Worm (Caenorhabditis elegans): ENCODE measurements around the gene fut-6.

The fut-6 gene

ce11 chrII:4655834-4656233 lies at the start of gene fut-6:
fut-6 (minus strand) TSS chrII:4655934.
- TF ChIP-seq nhr-76 (tag; optimal IDR thresholded peaks at IDR 0.05) (no peak), hlh-1 (tag; optimal IDR thresholded peaks at IDR 0.05) (no peak), mls-2 (tag; optimal IDR thresholded peaks at IDR 0.05) (no peak), mab-5 (tag; optimal IDR thresholded peaks at IDR 0.05) (no peak), elt-3 (tag; optimal IDR thresholded peaks at IDR 0.05) (no peak), sptf-1 (tag; optimal IDR thresholded peaks at IDR 0.05) (no peak), M03D4.4 (tag; optimal IDR thresholded peaks at IDR 0.05) (no peak), ces-1 (GFP tag; optimal IDR thresholded peaks at IDR 0.05) (no peak), unc-62 (GFP tag; optimal IDR thresholded peaks at IDR 0.05) (no peak)

DNA sequence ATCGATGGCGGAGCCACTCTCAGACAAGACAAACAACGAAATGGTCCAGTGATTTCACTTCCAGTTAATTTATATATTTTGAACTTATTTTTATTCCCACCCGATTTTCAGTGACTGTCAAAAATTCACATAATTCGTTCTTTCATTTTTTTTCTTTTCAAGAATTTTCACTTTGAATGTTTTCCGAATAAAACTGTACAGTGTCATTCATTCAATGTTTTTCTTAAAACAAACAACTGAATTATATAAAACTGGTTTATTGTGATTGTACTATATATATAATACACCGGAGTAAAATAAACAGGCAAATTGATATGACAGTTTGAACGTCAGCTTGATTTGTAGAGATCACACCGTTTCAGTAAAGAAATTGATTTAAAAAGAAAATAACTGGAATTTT lies 47.3 kb upstream of the fut-6 start:
- TF ChIP-seq nhr-76 (tag; optimal IDR thresholded peaks at IDR 0.05) (no peak), lin-13 (tag; optimal IDR thresholded peaks at IDR 0.05) (no peak), ceh-43 (GFP tag; optimal IDR thresholded peaks at IDR 0.05) (no peak)

- TF ChIP-seq ceh-43 (GFP tag; optimal IDR thresholded peaks at IDR 0.05) (peak; percentile 66), ham-2 (GFP tag; optimal IDR thresholded peaks at IDR 0.05) (peak; percentile 48), unc-120 (tag; optimal IDR thresholded peaks at IDR 0.05; ENCODE audit: poor library complexity, severe bottlenecking) (peak; percentile 68), lin-13 (tag; optimal IDR thresholded peaks at IDR 0.05) (peak; percentile 12), drap-1 (GFP tag; optimal IDR thresholded peaks at IDR 0.05) (peak; percentile 68), lsy-2 (tag; optimal IDR thresholded peaks at IDR 0.05) (peak; percentile 67), cnd-1 (tag; optimal IDR thresholded peaks at IDR 0.05) (peak; percentile 48), sptf-1 (tag; optimal IDR thresholded peaks at IDR 0.05) (peak; percentile 87), nhr-237 (tag; optimal IDR thresholded peaks at IDR 0.05) (peak; percentile 60), elt-1 (tag; optimal IDR thresholded peaks at IDR 0.05; ENCODE audit: borderline replicate concordance, insufficient read depth) (peak; percentile 6), M03D4.4 (tag; optimal IDR thresholded peaks at IDR 0.05) (peak; percentile 57), hlh-1 (tag; optimal IDR thresholded peaks at IDR 0.05) (peak; percentile 6), mep-1 (tag; optimal IDR thresholded peaks at IDR 0.05) (peak; percentile 70), ztf-11 (tag; optimal IDR thresholded peaks at IDR 0.05) (peak; percentile 29), mls-2 (tag; optimal IDR thresholded peaks at IDR 0.05) (peak; percentile 77), ces-1 (GFP tag; optimal IDR thresholded peaks at IDR 0.05) (peak; percentile 48)
Measured at ce11 chrII:4701482-4702119, 45.9 kb upstream of the fut-6 start, which contains the start of gene unc-85. unc-85 (plus strand) TSS chrII:4702069.

DNA sequence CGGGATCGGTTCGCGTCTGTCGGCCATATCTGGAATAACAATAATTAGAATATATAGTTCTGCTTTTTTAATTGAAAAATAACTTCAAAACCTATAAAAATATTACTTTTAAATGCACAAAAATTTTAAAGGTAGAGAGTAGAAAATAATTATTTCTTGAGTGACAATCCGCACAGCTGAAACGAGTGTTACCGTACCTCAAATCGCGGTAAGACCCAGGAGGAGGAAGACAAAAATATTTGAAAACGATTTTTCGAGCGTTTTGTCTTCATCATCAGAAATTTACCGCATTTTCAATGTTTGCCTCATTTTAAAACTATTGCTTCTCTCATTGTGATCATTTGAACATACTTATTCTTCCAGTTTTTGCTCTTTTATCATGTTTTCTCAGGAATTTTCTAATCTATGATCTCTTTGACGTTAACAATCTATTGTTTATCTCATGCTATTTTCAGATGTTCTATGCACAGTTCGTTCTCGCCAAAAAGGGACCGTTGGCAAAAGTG lies 42.6 kb upstream of the fut-6 start, which contains the start of the genes rpn-5 and scc-1:
rpn-5 (minus strand) TSS at position 162 of the 506 bp plus-strand sequence.
scc-1 (plus strand) TSS at position 456 of the 506 bp plus-strand sequence.
- TF ChIP-seq unc-120 (tag; optimal IDR thresholded peaks at IDR 0.05; ENCODE audit: poor library complexity, severe bottlenecking) (no peak), nhr-76 (tag; optimal IDR thresholded peaks at IDR 0.05) (no peak), M03D4.4 (tag; optimal IDR thresholded peaks at IDR 0.05) (no peak), unc-39 (tag; optimal IDR thresholded peaks at IDR 0.05) (no peak), lsy-2 (tag; optimal IDR thresholded peaks at IDR 0.05) (peak; percentile 99), ceh-39 (tag; optimal IDR thresholded peaks at IDR 0.05) (peak; percentile 55), nhr-237 (tag; optimal IDR thresholded peaks at IDR 0.05) (peak; percentile 71), sem-2 (GFP tag; optimal IDR thresholded peaks at IDR 0.05) (no peak), ceh-83 (GFP tag; optimal IDR thresholded peaks at IDR 0.05) (no peak), snpc-4 (tag; optimal IDR thresholded peaks at IDR 0.05) (no peak), cnd-1 (tag; optimal IDR thresholded peaks at IDR 0.05) (no peak), sptf-1 (tag; optimal IDR thresholded peaks at IDR 0.05) (peak; percentile 8), nhr-12 (tag; optimal IDR thresholded peaks at IDR 0.05) (no peak), elt-3 (tag; optimal IDR thresholded peaks at IDR 0.05) (no peak), mep-1 (tag; optimal IDR thresholded peaks at IDR 0.05) (peak; percentile 55), pha-4 (tag; optimal IDR thresholded peaks at IDR 0.05) (peak; percentile 85), lin-32 (GFP tag; optimal IDR thresholded peaks at IDR 0.05) (no peak), ztf-11 (tag; optimal IDR thresholded peaks at IDR 0.05) (no peak), hlh-1 (tag; optimal IDR thresholded peaks at IDR 0.05) (peak; percentile 43), unc-62 (GFP tag; optimal IDR thresholded peaks at IDR 0.05) (peak; percentile 88), mab-5 (tag; optimal IDR thresholded peaks at IDR 0.05) (no peak), ceh-43 (GFP tag; optimal IDR thresholded peaks at IDR 0.05) (no peak), zip-8 (tag; optimal IDR thresholded peaks at IDR 0.05) (no peak), tbx-8 (GFP tag; optimal IDR thresholded peaks at IDR 0.05) (no peak), blmp-1 (tag; optimal IDR thresholded peaks at IDR 0.05) (no peak), elt-1 (tag; optimal IDR thresholded peaks at IDR 0.05; ENCODE audit: borderline replicate concordance, insufficient read depth) (no peak), ham-2 (GFP tag; optimal IDR thresholded peaks at IDR 0.05) (no peak), lin-13 (tag; optimal IDR thresholded peaks at IDR 0.05) (peak; percentile 42), bed-3 (GFP tag; optimal IDR thresholded peaks at IDR 0.05) (no peak), ces-1 (GFP tag; optimal IDR thresholded peaks at IDR 0.05) (peak; percentile 80), nhr-2 (tag; optimal IDR thresholded peaks at IDR 0.05) (no peak), flh-1 (GFP tag; optimal IDR thresholded peaks at IDR 0.05) (no peak), nhr-28 (tag; optimal IDR thresholded peaks at IDR 0.05) (no peak), mls-2 (tag; optimal IDR thresholded peaks at IDR 0.05) (no peak), drap-1 (GFP tag; optimal IDR thresholded peaks at IDR 0.05) (no peak)

Data from whole organism, mixed stage, embryonic.